Worm (Caenorhabditis elegans): ENCODE data around the gene bcas-2.

The bcas-2 gene

DNA sequence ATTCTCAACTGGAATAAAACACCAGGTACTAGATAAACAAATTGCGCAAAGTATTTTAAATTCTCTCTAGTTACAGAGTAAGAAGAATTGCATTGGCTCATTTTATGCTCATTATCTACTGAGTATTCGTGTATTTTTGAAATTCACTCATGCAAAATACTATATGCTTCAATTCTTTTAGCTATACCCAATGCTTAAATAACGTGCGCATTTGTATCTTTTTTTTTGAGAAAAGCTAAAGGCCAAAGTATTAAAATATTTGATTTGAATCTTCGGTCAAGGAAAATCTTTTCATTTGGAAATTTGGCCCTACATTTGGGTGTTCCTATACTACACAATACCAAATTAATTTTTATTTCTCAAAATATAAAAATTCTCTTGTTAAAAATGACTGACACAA is 16.4 kb upstream of the bcas-2 start, which contains the start of gene srg-4:
Gene srg-4, minus strand, starts transcription at position 101 of the 400 bp plus-strand sequence.
- no peak for TF ChIP-seq ama-1 (optimal IDR thresholded peaks at IDR 0.05)

DNA sequence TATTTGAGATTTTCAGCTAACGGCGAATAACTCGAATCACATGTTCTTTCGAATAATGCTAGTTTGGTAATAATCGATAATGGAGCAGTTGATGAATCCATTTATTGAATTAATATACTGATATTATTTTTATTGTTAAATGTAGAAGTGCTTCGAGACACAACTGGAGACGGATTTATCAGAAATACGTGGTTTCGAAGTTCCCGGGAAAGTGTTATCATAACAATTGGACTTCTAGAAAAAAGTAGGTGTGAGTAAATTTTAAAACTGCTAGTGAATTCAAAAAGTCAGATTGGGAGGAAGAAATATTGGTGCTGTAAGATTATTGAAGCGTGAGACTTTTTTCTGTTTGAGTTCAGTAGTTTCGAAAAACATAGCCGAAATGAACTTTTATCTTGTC is 14.5 kb upstream of the bcas-2 start, which contains the start of gene srg-2:
Gene srg-2, minus strand, starts transcription at position 101 of the 400 bp plus-strand sequence.
- TF ChIP-seq ets-7 (tag; optimal IDR thresholded peaks at IDR 0.05) (no peak), ama-1 (optimal IDR thresholded peaks at IDR 0.05) (no peak), tbx-11 (GFP tag; IDR thresholded peaks at IDR 0.05) (no peak), sea-1 (GFP tag; conservative IDR thresholded peaks at IDR 0.05) (no peak), scrt-1 (GFP tag; IDR thresholded peaks at IDR 0.05) (no peak)

ce11 chrIII:6258262-6258661 is 12.6 kb upstream of the bcas-2 start, which contains the start of gene srg-1:
srg-1 (minus strand) TSS chrIII:6258362.
- TF ChIP-seq tra-4 (tag; optimal IDR thresholded peaks at IDR 0.05): no peak
- no peak for TF ChIP-seq ama-1 (optimal IDR thresholded peaks at IDR 0.05)
- TF ChIP-seq aly-1 (tag; optimal IDR thresholded peaks at IDR 0.05): no peak
- no peak for TF ChIP-seq hnd-1 (tag; optimal IDR thresholded peaks at IDR 0.05)
- TF ChIP-seq ceh-36 (tag; optimal IDR thresholded peaks at IDR 0.05): no peak
- no peak for TF ChIP-seq ceh-13 (GFP tag; optimal IDR thresholded peaks at IDR 0.05)
- no peak for TF ChIP-seq sea-1 (GFP tag; conservative IDR thresholded peaks at IDR 0.05)
- TF ChIP-seq tbx-11 (GFP tag; IDR thresholded peaks at IDR 0.05): no peak
- TF ChIP-seq hmg-4 (GFP tag; optimal IDR thresholded peaks at IDR 0.05): no peak
- no peak for TF ChIP-seq tbx-37 (GFP tag; conservative IDR thresholded peaks at IDR 0.05)
- TF ChIP-seq ets-7 (tag; optimal IDR thresholded peaks at IDR 0.05): no peak

DNA sequence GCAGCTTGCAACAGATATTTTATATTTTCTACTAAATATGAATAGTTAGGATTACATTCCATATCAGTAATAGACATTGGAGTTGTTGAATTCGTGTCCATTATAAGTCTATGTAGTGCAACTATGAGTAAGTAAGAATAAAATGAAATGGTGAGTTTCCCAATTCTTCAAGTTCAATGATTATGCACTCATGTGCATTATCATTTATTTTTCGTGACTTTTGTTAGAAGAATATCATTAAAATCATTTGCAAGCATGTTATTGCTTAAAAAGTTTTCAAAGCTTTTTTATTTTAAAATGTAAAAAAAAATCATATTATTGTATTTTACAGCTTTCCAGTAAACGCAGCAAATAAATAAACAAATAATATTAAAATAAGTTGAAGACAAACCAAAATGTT is 11.0 kb upstream of the bcas-2 start, which contains the start of gene srg-9:
Gene srg-9, minus strand, starts transcription at position 101 of the 400 bp plus-strand sequence.
- no peak for TF ChIP-seq tbx-11 (GFP tag; IDR thresholded peaks at IDR 0.05)
- TF ChIP-seq flt-1 (GFP tag; IDR thresholded peaks at IDR 0.05): no peak
- no peak for TF ChIP-seq ceh-36 (tag; optimal IDR thresholded peaks at IDR 0.05)
- no peak for TF ChIP-seq ets-7 (tag; optimal IDR thresholded peaks at IDR 0.05)
- TF ChIP-seq ceh-13 (GFP tag; optimal IDR thresholded peaks at IDR 0.05): no peak
- TF ChIP-seq tra-4 (tag; optimal IDR thresholded peaks at IDR 0.05): no peak
- no peak for TF ChIP-seq aly-1 (tag; optimal IDR thresholded peaks at IDR 0.05)
- no peak for TF ChIP-seq B0310.2 (tag; optimal IDR thresholded peaks at IDR 0.05)
- TF ChIP-seq tbx-37 (GFP tag; conservative IDR thresholded peaks at IDR 0.05): no peak
- TF ChIP-seq ama-1 (optimal IDR thresholded peaks at IDR 0.05): no peak
- TF ChIP-seq hmg-4 (GFP tag; optimal IDR thresholded peaks at IDR 0.05): no peak
- TF ChIP-seq hnd-1 (tag; optimal IDR thresholded peaks at IDR 0.05): no peak

- TF ChIP-seq tbx-11 (GFP tag; IDR thresholded peaks at IDR 0.05) (no peak), aly-1 (tag; optimal IDR thresholded peaks at IDR 0.05) (no peak), B0310.2 (tag; optimal IDR thresholded peaks at IDR 0.05) (no peak), F13C5.2 (tag; optimal IDR thresholded peaks at IDR 0.05) (no peak), hnd-1 (tag; optimal IDR thresholded peaks at IDR 0.05) (no peak), tbx-37 (GFP tag; conservative IDR thresholded peaks at IDR 0.05) (no peak), ama-1 (optimal IDR thresholded peaks at IDR 0.05) (no peak), tra-4 (tag; optimal IDR thresholded peaks at IDR 0.05) (no peak), ceh-36 (tag; optimal IDR thresholded peaks at IDR 0.05) (no peak)
Observed at ce11 chrIII:6254737-6255136, 9.1 kb upstream of the bcas-2 start, which contains the start of gene srg-8. srg-8 (minus strand) TSS chrIII:6254837.

- TF ChIP-seq tbx-37 (GFP tag; conservative IDR thresholded peaks at IDR 0.05) (no peak), sea-1 (GFP tag; conservative IDR thresholded peaks at IDR 0.05) (no peak), pes-1 (GFP tag; IDR thresholded peaks at IDR 0.05) (no peak), ceh-13 (GFP tag; optimal IDR thresholded peaks at IDR 0.05) (no peak), ceh-36 (tag; optimal IDR thresholded peaks at IDR 0.05) (no peak), ama-1 (optimal IDR thresholded peaks at IDR 0.05) (no peak), hmg-4 (GFP tag; optimal IDR thresholded peaks at IDR 0.05) (no peak), tra-4 (tag; optimal IDR thresholded peaks at IDR 0.05) (no peak), F13C5.2 (tag; optimal IDR thresholded peaks at IDR 0.05) (no peak), tbx-11 (GFP tag; IDR thresholded peaks at IDR 0.05) (no peak), B0310.2 (tag; optimal IDR thresholded peaks at IDR 0.05) (no peak), flt-1 (GFP tag; IDR thresholded peaks at IDR 0.05) (no peak), hmbx-1 (tag; optimal IDR thresholded peaks at IDR 0.05) (no peak), scrt-1 (GFP tag; IDR thresholded peaks at IDR 0.05) (no peak), hnd-1 (tag; optimal IDR thresholded peaks at IDR 0.05) (no peak), aly-1 (tag; optimal IDR thresholded peaks at IDR 0.05) (no peak)
Observed at ce11 chrIII:6251511-6251910, 5.9 kb upstream of the bcas-2 start, which contains the start of gene amdh-1. amdh-1 (plus strand) TSS chrIII:6251811.

- TF ChIP-seq hmg-4 (GFP tag; optimal IDR thresholded peaks at IDR 0.05) (no peak), pes-1 (GFP tag; IDR thresholded peaks at IDR 0.05) (no peak), hnd-1 (tag; optimal IDR thresholded peaks at IDR 0.05) (no peak), scrt-1 (GFP tag; IDR thresholded peaks at IDR 0.05) (no peak), flt-1 (GFP tag; IDR thresholded peaks at IDR 0.05) (no peak; the same call in 1 of the 2 replicates), tra-4 (tag; optimal IDR thresholded peaks at IDR 0.05) (no peak), ama-1 (optimal IDR thresholded peaks at IDR 0.05) (no peak), ets-7 (tag; optimal IDR thresholded peaks at IDR 0.05) (no peak), tbx-37 (GFP tag; conservative IDR thresholded peaks at IDR 0.05) (no peak), aly-1 (tag; optimal IDR thresholded peaks at IDR 0.05) (no peak)
Observed at ce11 chrIII:6248064-6248687, 2.5 kb upstream of the bcas-2 start, which contains the start of the genes gen-1 and stt-3. gen-1 (minus strand) TSS chrIII:6248158. stt-3 (plus strand) TSS chrIII:6248637.

DNA sequence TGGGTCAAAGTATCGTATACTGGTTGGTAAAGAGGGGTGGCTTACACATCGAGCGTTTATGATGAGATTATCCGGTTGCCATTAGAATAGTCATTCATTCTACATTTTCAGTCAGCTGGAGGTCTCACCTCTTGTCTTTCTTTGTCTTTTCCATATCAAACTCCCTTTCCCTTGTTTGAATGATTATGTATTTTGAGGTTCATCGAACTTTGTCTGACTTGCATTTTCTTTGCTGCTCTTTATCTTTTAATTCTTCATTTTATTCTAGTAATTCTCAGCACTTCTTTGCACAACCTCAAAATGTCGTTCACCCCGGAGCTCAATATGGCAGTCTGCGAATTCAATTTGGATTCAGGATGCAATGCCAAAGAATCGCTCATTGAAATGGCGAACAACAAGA is 5.1 kb downstream of the bcas-2 start, which contains the start of gene T12A2.3:
Gene T12A2.3, plus strand, starts transcription at position 301 of the 400 bp plus-strand sequence.
- TF ChIP-seq ceh-13 (GFP tag; optimal IDR thresholded peaks at IDR 0.05): no peak
- no peak for TF ChIP-seq F13C5.2 (tag; optimal IDR thresholded peaks at IDR 0.05)
- TF ChIP-seq ets-7 (tag; optimal IDR thresholded peaks at IDR 0.05): no peak
- TF ChIP-seq tbx-37 (GFP tag; conservative IDR thresholded peaks at IDR 0.05): no peak
- TF ChIP-seq sea-1 (GFP tag; conservative IDR thresholded peaks at IDR 0.05): no peak
- TF ChIP-seq aly-1 (tag; optimal IDR thresholded peaks at IDR 0.05): no peak
- no peak for TF ChIP-seq ama-1 (optimal IDR thresholded peaks at IDR 0.05)
- TF ChIP-seq hmg-4 (GFP tag; optimal IDR thresholded peaks at IDR 0.05): no peak
- no peak for TF ChIP-seq tbx-11 (GFP tag; IDR thresholded peaks at IDR 0.05)
- no peak for TF ChIP-seq hmbx-1 (tag; optimal IDR thresholded peaks at IDR 0.05)
- no peak for TF ChIP-seq ceh-36 (tag; optimal IDR thresholded peaks at IDR 0.05)
- TF ChIP-seq tra-4 (tag; optimal IDR thresholded peaks at IDR 0.05): no peak
- TF ChIP-seq pes-1 (GFP tag; IDR thresholded peaks at IDR 0.05): no peak
- TF ChIP-seq hnd-1 (tag; optimal IDR thresholded peaks at IDR 0.05): no peak
